Worm (Caenorhabditis elegans): ENCODE results near the gene C09G1.4.

C09G1.4 gene

DNA sequence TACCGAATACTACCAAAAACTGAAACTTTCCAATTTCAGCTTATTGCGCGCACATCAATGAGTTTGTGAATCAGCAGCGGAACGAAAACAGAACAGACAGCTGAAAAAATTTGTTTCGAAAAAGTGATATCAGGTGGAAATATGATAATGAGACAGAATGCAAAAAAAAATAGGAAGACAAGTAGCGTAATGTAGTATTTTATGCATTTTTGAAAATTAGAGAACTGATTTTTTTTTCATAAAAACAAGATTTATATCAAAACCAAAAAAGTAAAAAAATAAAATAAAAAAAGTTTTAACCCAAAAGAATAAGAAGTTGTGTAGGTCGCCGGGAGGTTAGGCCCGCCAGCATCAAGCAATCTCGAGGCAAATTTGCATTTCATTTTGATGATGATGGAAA is at the start of gene C09G1.4:
TSS of gene C09G1.4 (minus strand) at position 101 of the 400 bp plus-strand sequence.
- TF ChIP-seq skn-1 (tag; optimal IDR thresholded peaks at IDR 0.05), result no peak
- TF ChIP-seq lin-15B (tag; optimal IDR thresholded peaks at IDR 0.05), result no peak
- no peak for TF ChIP-seq jun-1 (tag; optimal IDR thresholded peaks at IDR 0.05)
- TF ChIP-seq nhr-77 (tag; optimal IDR thresholded peaks at IDR 0.05), result no peak
- TF ChIP-seq unc-39 (tag; optimal IDR thresholded peaks at IDR 0.05), result no peak
- no peak for TF ChIP-seq ceh-28 (tag; optimal IDR thresholded peaks at IDR 0.05)
- TF ChIP-seq elt-3 (tag; optimal IDR thresholded peaks at IDR 0.05), result no peak

DNA sequence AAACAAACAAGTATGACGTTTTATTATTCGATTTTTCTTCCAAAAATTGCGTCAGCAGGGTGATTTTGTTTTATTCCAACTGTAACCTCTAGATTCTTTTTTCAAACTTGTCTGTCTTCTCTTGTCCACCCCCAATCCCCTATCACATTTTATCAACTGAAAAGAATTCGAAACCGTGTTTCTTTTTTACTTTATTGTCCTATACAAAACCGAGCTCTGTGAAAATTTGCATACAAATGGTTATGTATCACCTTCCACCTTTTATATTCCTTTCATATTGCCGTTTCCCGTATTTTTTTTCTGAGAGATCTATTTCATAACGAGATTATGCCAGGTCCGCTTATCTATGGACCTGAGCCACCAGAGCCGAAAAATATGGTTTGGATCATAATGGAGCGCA is 48.8 kb upstream of the C09G1.4 start, which contains the start of gene T27A8.7:
TSS of gene T27A8.7 (plus strand) at position 301 of the 400 bp plus-strand sequence.
- TF ChIP-seq pha-4 (tag; optimal IDR thresholded peaks at IDR 0.05) (no peak), nhr-77 (tag; optimal IDR thresholded peaks at IDR 0.05) (no peak), ceh-16 (tag; optimal IDR thresholded peaks at IDR 0.05) (no peak), mml-1 (tag; optimal IDR thresholded peaks at IDR 0.05) (no peak), lin-39 (tag; optimal IDR thresholded peaks at IDR 0.05) (no peak), zag-1 (tag; optimal IDR thresholded peaks at IDR 0.05) (no peak), fkh-2 (tag; optimal IDR thresholded peaks at IDR 0.05) (no peak)

DNA sequence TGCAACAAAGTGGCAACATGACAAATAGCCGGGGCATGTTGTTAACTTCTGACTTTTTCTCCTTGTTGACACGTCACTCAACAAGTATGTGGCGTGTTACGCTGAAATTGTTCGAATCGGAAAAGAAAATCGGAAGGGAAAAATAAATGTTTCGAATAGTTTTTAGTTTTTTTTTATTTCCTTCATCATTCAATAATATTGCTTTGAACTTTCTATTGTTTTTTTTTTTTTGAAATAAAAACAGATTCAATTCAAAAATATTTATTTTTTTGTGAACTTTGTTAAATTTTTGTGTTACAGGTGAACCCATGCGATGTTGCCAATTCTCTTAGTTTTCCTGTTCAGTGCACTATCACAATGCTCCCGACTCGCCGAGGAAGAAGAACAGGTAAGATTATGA is 43.1 kb upstream of the C09G1.4 start, which contains the start of gene cpd-2:
TSS of gene cpd-2 (plus strand) at position 301 of the 400 bp plus-strand sequence.
- TF ChIP-seq nhr-237 (tag; optimal IDR thresholded peaks at IDR 0.05), result no peak
- peak; percentile 37 for TF ChIP-seq lin-39 (tag; optimal IDR thresholded peaks at IDR 0.05)

DNA sequence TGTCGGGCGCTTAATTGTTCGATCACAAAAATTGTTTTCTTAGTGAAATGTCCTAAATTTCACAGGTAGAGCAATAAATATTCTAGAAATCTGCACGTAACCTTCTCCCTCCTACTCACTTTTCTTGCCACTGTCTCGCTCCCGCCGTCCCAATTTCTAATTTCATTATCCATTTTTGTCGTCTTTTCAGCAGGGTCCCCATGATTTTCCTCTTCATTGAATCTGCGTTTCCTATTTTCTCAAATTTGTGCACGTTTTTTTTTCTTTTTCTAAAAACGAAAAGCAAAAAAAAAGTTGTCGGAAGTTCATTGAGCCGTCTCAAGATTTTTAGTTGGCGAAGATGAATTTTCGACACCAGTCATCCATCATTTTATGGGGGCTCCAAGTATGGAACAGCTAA is 40.0 kb upstream of the C09G1.4 start:
- TF ChIP-seq hmg-11 (tag; optimal IDR thresholded peaks at IDR 0.05) (no peak), nhr-237 (tag; optimal IDR thresholded peaks at IDR 0.05) (no peak), lin-39 (tag; optimal IDR thresholded peaks at IDR 0.05) (peak; percentile 24), nhr-23 (tag; optimal IDR thresholded peaks at IDR 0.05) (no peak), ceh-9 (tag; optimal IDR thresholded peaks at IDR 0.05) (no peak), nhr-76 (tag; optimal IDR thresholded peaks at IDR 0.05) (no peak), snpc-4 (tag; optimal IDR thresholded peaks at IDR 0.05) (no peak), sea-2 (GFP tag; optimal IDR thresholded peaks at IDR 0.05) (no peak)

DNA sequence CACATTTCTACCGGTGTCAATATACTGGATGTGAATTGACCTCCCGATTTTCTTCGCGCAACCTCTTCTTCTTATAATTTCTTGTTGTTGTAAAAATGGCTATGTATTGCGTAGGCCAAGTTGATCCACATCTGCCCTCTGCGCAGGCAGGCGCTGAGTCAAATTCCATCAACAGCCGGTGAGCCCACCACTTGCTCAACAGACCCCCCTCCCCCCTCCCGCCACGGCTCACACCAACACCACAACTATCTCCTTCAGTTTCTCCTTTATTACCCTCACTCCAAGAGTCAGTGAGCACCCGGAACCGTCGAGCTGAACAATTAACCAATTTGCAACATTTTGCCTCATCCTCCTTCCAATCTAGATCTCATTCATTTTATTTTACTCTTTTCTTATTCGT is 37.9 kb upstream of the C09G1.4 start:
- TF ChIP-seq ceh-28 (tag; optimal IDR thresholded peaks at IDR 0.05) (no peak), eor-1 (tag; optimal IDR thresholded peaks at IDR 0.05) (no peak), unc-39 (tag; optimal IDR thresholded peaks at IDR 0.05) (no peak), ama-1 (optimal IDR thresholded peaks at IDR 0.05) (no peak), nhr-23 (tag; optimal IDR thresholded peaks at IDR 0.05) (no peak), R02D3.7 (tag; optimal IDR thresholded peaks at IDR 0.05) (no peak), mdl-1 (tag; optimal IDR thresholded peaks at IDR 0.05) (no peak), lin-39 (tag; optimal IDR thresholded peaks at IDR 0.05) (no peak), nhr-28 (tag; optimal IDR thresholded peaks at IDR 0.05) (no peak), nhr-12 (tag; optimal IDR thresholded peaks at IDR 0.05) (no peak), fkh-2 (tag; optimal IDR thresholded peaks at IDR 0.05) (no peak), elt-3 (tag; optimal IDR thresholded peaks at IDR 0.05) (no peak), elt-2 (tag; optimal IDR thresholded peaks at IDR 0.05) (no peak), egl-27 (tag; optimal IDR thresholded peaks at IDR 0.05) (no peak), nhr-77 (tag; optimal IDR thresholded peaks at IDR 0.05) (no peak), ceh-9 (tag; optimal IDR thresholded peaks at IDR 0.05) (no peak)

DNA sequence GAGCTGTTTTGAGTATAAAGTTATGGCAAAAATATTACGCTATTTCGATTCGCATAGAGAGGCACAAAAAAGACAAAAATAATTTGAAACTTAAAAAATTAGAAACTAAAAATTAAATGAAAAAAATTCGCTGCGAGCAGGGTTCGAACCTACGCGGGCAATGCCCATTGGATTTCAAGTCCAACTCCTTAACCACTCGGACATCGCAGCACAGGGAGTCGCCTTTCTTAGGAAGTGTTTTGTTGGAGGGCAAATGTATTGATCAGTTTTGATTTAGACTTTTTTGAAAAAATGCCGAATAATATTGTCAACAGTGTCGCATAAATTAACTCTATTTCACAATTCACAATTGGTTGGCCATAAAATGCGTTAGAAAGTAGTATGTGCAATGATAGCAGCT is 36.1 kb upstream of the C09G1.4 start:
- TF ChIP-seq pqm-1 (tag; optimal IDR thresholded peaks at IDR 0.05) (peak; percentile 34), egl-5 (tag; optimal IDR thresholded peaks at IDR 0.05) (no peak), mml-1 (tag; optimal IDR thresholded peaks at IDR 0.05) (no peak), nfya-1 (tag; optimal IDR thresholded peaks at IDR 0.05; ENCODE audit: insufficient read depth) (peak; percentile 16), mdl-1 (tag; optimal IDR thresholded peaks at IDR 0.05) (no peak), ztf-11 (tag; optimal IDR thresholded peaks at IDR 0.05) (no peak), ceh-28 (tag; optimal IDR thresholded peaks at IDR 0.05) (no peak), unc-39 (tag; optimal IDR thresholded peaks at IDR 0.05) (no peak), snpc-4 (tag; optimal IDR thresholded peaks at IDR 0.05) (no peak), zag-1 (tag; optimal IDR thresholded peaks at IDR 0.05) (no peak)

All from whole organism, L3 larva.